Worm (Caenorhabditis elegans): ENCODE results near the gene mdt-4.

mdt-4 gene

ce11 chrII:4925198-4925764 is 18.5 kb downstream of the mdt-4 start, which contains the start of gene aagr-2 (continued):
- no peak for TF ChIP-seq hsf-1 (GFP tag; IDR thresholded peaks at IDR 0.05)
- TF ChIP-seq ztf-28 (GFP tag; IDR thresholded peaks at IDR 0.05): no peak
- TF ChIP-seq tbp1 (GFP tag; optimal IDR thresholded peaks at IDR 0.05): peak; percentile 25
- no peak for TF ChIP-seq nfya-2 (GFP tag; IDR thresholded peaks at IDR 0.05)
- no peak for TF ChIP-seq mel-28 (tag; optimal IDR thresholded peaks at IDR 0.05; ENCODE audit: borderline replicate concordance)
- TF ChIP-seq zim-3 (tag; optimal IDR thresholded peaks at IDR 0.05): no peak
- TF ChIP-seq F49E8.2 (tag; optimal IDR thresholded peaks at IDR 0.05; ENCODE audit: insufficient read depth): no peak
- TF ChIP-seq ztf-22 (GFP tag; optimal IDR thresholded peaks at IDR 0.05): peak; percentile 18
- TF ChIP-seq B0336.3 (GFP tag; IDR thresholded peaks at IDR 0.05): peak; percentile 25; the same call in 1 of the 2 replicates

ce11 chrII:4924729-4925128 is 19.0 kb downstream of the mdt-4 start:
- TF ChIP-seq let-607 (tag; optimal IDR thresholded peaks at IDR 0.05) (no peak), snpc-3.4 (tag; optimal IDR thresholded peaks at IDR 0.05) (no peak), sdz-38 (tag; optimal IDR thresholded peaks at IDR 0.05) (no peak), bed-1 (GFP tag; IDR thresholded peaks at IDR 0.05) (no peak), lir-1 (GFP tag; conservative IDR thresholded peaks at IDR 0.05) (no peak), Y56A3A.18 (GFP tag; IDR thresholded peaks at IDR 0.05) (no peak), D2030.7 (GFP tag; IDR thresholded peaks at IDR 0.05) (no peak), unc-130 (GFP tag; optimal IDR thresholded peaks at IDR 0.05) (no peak), rec-8 (tag; optimal IDR thresholded peaks at IDR 0.05) (no peak), fkh-3 (tag; optimal IDR thresholded peaks at IDR 0.05) (no peak), aptf-3 (GFP tag; IDR thresholded peaks at IDR 0.05) (no peak), hlh-12 (tag; optimal IDR thresholded peaks at IDR 0.05) (no peak), mxl-1 (tag; optimal IDR thresholded peaks at IDR 0.05) (no peak), mes-4 (tag; optimal IDR thresholded peaks at IDR 0.05) (no peak), Y95B8A.8 (GFP tag; IDR thresholded peaks at IDR 0.05) (no peak), aptf-2 (GFP tag; conservative IDR thresholded peaks at IDR 0.05) (no peak)

ce11 chrII:4920608-4921007 is 23.1 kb downstream of the mdt-4 start:
- no peak for TF ChIP-seq ztf-25 (GFP tag; IDR thresholded peaks at IDR 0.05)
- no peak for TF ChIP-seq Y67H2A.10 (GFP tag; conservative IDR thresholded peaks at IDR 0.05)
- TF ChIP-seq nhr-80 (tag; optimal IDR thresholded peaks at IDR 0.05): peak; percentile 12
- 0 out of 2 replicates have a peak, but pooled peaks have one; percentile 12 for TF ChIP-seq Y53G8AR.9 (GFP tag; conservative IDR thresholded peaks at IDR 0.05)
- no peak for TF ChIP-seq egl-44 (GFP tag; IDR thresholded peaks at IDR 0.05)
- TF ChIP-seq Y79H2A.3 (GFP tag; conservative IDR thresholded peaks at IDR 0.05): no peak
- no peak for TF ChIP-seq Y95B8A.8 (GFP tag; IDR thresholded peaks at IDR 0.05)
- no peak for TF ChIP-seq B0019.2 (GFP tag; conservative IDR thresholded peaks at IDR 0.05)
- TF ChIP-seq snpc-4 (GFP tag; optimal IDR thresholded peaks at IDR 0.05): no peak
- TF ChIP-seq snpc-4 (tag; optimal IDR thresholded peaks at IDR 0.05): no peak
- no peak for TF ChIP-seq repo-1 (tag; optimal IDR thresholded peaks at IDR 0.05)
- TF ChIP-seq ceh-58 (GFP tag; IDR thresholded peaks at IDR 0.05): no peak
